Worm (Caenorhabditis elegans): ENCODE measurements around the gene nuaf-1.
A peak's percentile ranks its signal among the peaks of the same experiment; 100 is the strongest.

Gene nuaf-1

DNA sequence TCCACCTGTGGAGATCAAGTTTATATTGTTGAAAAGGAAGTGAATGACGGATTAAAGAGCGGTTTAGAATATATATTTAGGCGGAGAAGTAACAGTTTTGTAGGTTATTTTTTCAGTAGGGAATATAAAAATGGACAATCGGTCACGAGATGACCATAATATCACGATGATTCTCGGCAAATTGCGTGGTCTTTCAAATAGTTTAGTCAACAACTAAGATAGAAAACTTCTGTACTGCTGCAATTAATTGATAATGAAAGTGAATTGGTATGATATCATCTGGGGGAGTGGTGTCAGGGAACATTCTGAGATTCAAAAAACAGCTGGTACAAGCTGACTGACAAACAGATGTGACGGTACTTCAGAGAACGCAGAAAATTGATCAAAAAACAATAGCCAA, 40.1 kb upstream of the nuaf-1 start (continued):
- TF ChIP-seq dmd-4 (tag; optimal IDR thresholded peaks at IDR 0.05), result no peak
- no peak for TF ChIP-seq Y55F3AM.14 (GFP tag; optimal IDR thresholded peaks at IDR 0.05)
- TF ChIP-seq nhr-11 (tag; optimal IDR thresholded peaks at IDR 0.05), result no peak
- no peak for TF ChIP-seq nhr-12 (tag; optimal IDR thresholded peaks at IDR 0.05)
- TF ChIP-seq unc-39 (tag; optimal IDR thresholded peaks at IDR 0.05), result no peak
- peak; percentile 60 for TF ChIP-seq sma-3 (GFP tag; optimal IDR thresholded peaks at IDR 0.05)

DNA sequence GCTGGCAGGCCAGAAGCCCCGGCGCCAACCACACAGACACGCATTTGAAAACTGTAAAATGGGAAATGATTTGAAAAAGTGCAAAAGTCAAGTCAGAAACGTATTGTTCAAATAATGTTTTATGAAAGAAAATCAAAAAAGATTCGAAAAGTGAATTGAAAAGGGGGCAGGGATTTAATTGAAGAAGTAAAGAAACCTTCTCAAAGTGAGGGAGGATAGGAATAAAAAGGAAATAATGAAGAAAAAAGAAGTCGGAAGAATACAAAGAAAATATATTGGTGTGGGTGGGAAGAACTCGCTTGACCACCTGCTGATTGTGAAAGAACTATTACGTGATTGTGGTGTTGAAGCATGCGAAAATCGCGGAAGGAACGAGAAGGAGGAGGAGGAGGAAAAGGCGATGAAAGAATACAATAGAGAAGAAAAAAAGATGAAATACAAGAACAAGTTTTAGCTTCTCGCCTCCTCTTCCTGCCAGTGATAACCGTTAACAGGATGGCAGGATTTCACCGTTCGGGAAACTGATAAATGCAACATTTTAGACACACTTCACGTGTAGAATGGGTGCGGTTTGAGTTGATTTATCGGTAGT, 38.3 kb upstream of the nuaf-1 start, which contains the start of gene fmo-4:
Gene fmo-4 (minus strand): TSS at position 51 of the 592 bp plus-strand sequence.
- TF ChIP-seq nhr-6 (tag; optimal IDR thresholded peaks at IDR 0.05) (no peak), lin-39 (tag; optimal IDR thresholded peaks at IDR 0.05) (no peak), mab-5 (tag; optimal IDR thresholded peaks at IDR 0.05) (no peak), fos-1 (tag; optimal IDR thresholded peaks at IDR 0.05) (no peak), C34F6.9 (tag; optimal IDR thresholded peaks at IDR 0.05) (no peak), nhr-25 (tag; optimal IDR thresholded peaks at IDR 0.05) (peak; percentile 9), ceh-82 (tag; optimal IDR thresholded peaks at IDR 0.05) (no peak), unc-62 (GFP tag; optimal IDR thresholded peaks at IDR 0.05) (no peak), ZK546.5 (tag; optimal IDR thresholded peaks at IDR 0.05) (no peak), Y55F3AM.14 (GFP tag; optimal IDR thresholded peaks at IDR 0.05) (peak; percentile 33), sem-4 (tag; optimal IDR thresholded peaks at IDR 0.05) (no peak), mdl-1 (tag; optimal IDR thresholded peaks at IDR 0.05) (no peak), nhr-21 (tag; optimal IDR thresholded peaks at IDR 0.05) (peak; percentile 71), alr-1 (tag; optimal IDR thresholded peaks at IDR 0.05) (no peak), R02D3.7 (tag; optimal IDR thresholded peaks at IDR 0.05) (no peak), aly-2 (tag; optimal IDR thresholded peaks at IDR 0.05) (no peak), nhr-10 (tag; optimal IDR thresholded peaks at IDR 0.05) (no peak)

DNA sequence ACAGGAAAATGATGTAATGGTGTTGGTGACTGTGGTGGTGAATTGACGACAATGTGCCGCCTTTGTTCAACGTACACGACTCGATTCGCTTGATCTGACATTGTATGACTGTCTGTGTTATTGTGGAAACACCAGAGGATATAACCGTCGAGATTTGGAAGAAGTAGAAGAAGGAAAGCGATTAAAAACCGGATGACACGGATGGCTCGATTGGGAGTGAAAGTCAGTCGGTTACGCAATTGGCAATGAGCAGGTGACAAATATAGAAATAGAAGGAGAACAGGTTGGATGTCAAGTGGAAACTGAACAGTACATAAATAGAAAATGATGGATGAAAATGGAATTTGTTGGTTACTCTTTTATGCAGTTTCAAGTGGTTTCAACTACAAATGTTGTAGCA, 32.5 kb upstream of the nuaf-1 start, which contains the start of gene rdy-2:
Gene rdy-2 (minus strand): TSS at position 101 of the 400 bp plus-strand sequence.
- TF ChIP-seq ztf-1 (GFP tag; conservative IDR thresholded peaks at IDR 0.05) (no peak), mbf-1 (tag; optimal IDR thresholded peaks at IDR 0.05) (no peak), sma-9 (GFP tag; optimal IDR thresholded peaks at IDR 0.05) (no peak), sma-9 (tag; optimal IDR thresholded peaks at IDR 0.05) (no peak), skn-1 (tag; optimal IDR thresholded peaks at IDR 0.05) (no peak), ceh-16 (tag; optimal IDR thresholded peaks at IDR 0.05) (no peak), mdl-1 (tag; optimal IDR thresholded peaks at IDR 0.05) (no peak), sma-3 (GFP tag; optimal IDR thresholded peaks at IDR 0.05) (no peak), alr-1 (tag; optimal IDR thresholded peaks at IDR 0.05) (no peak), nhr-23 (tag; optimal IDR thresholded peaks at IDR 0.05) (no peak)

- TF ChIP-seq Y55F3AM.14 (GFP tag; optimal IDR thresholded peaks at IDR 0.05), result no peak
These were observed 29.9 kb upstream of the nuaf-1 start for ce11 chrV:13598370-13598769.

ce11 chrV:13593083-13593482, 24.7 kb upstream of the nuaf-1 start, which contains the start of gene F53F4.4:
F53F4.4 (plus strand) TSS chrV:13593383.
- TF ChIP-seq mdl-1 (tag; optimal IDR thresholded peaks at IDR 0.05) (no peak), blmp-1 (tag; optimal IDR thresholded peaks at IDR 0.05; ENCODE audit: insufficient read depth) (no peak), alr-1 (tag; optimal IDR thresholded peaks at IDR 0.05) (no peak), zag-1 (tag; optimal IDR thresholded peaks at IDR 0.05) (no peak), elt-3 (tag; optimal IDR thresholded peaks at IDR 0.05) (no peak), nhr-12 (tag; optimal IDR thresholded peaks at IDR 0.05) (no peak), elt-1 (tag; optimal IDR thresholded peaks at IDR 0.05) (no peak), ceh-82 (tag; optimal IDR thresholded peaks at IDR 0.05) (no peak), ceh-16 (tag; optimal IDR thresholded peaks at IDR 0.05) (no peak)
